Worm (Caenorhabditis elegans): ENCODE data around the gene W02B12.16.

DNA sequence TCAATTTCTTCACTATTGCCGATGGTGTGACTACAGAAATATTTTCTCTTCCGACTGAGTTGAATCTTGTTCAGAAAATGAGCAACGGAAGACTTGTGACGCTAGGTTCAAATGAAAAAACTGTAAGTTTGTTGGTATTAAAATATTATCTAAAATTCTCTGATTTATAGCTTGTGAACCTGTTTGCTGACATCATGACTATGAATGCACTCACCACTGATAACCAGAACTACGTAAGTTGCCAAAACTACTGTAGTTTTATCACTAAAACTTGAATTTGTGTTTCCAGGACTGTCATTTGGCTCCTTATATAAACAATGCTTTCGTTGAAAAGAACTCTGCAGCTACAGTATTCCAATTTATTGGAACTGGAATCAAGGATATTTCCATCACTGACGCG is 47.7 kb downstream of the W02B12.16 start:
- TF ChIP-seq ztf-29 (GFP tag; IDR thresholded peaks at IDR 0.05): no peak
- TF ChIP-seq flt-1 (GFP tag; IDR thresholded peaks at IDR 0.05): no peak
- no peak for TF ChIP-seq klf-2 (GFP tag; conservative IDR thresholded peaks at IDR 0.05)
- no peak for TF ChIP-seq med-1 (GFP tag; optimal IDR thresholded peaks at IDR 0.05; ENCODE audit: insufficient read depth)
- no peak for TF ChIP-seq cog-1 (tag; optimal IDR thresholded peaks at IDR 0.05)
